Fruit fly (Drosophila melanogaster): ENCODE measurements around the gene CSN3.

Gene CSN3

DNA sequence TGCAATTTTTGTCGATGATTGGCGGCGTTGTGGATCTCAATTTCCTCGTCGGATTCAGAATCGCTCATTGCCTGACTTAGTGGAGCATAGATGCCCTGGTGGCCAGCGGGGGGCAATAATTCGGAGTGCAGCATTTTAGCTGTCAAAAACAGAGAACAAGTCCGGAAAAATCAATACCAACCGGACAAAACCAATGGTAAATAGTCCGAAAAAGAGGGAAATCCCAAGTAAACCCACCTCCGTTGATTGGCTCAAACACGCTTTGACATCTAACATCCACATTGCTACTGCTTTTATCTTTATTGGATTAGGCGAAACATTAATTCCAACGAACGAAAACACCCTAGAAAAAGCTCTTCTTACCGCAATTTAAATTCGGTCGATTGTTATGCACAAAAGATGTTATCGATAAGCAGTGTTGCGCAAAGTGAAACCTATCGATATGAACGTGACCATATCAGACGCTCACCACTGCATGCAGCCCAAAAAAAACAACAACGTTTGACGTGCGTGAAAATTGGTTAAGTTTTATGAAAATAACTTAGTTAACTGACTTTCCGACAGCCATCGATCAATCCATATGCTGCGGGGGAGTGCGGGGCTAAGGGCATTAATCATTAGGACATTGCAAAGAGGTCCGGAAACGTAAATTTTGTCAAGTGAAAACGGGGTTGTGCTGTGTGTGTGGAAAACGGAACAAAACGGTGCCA, 25.6 kb downstream of the CSN3 start, which contains the start of the genes CG3618 and Pka-R1:
CG3618 (minus strand) TSS at position 410 of the 710 bp plus-strand sequence.
Pka-R1 (plus strand) TSS at position 453 of the 710 bp plus-strand sequence.
- no peak for TF ChIP-seq noc (tag; optimal IDR thresholded peaks at IDR 0.05)

DNA sequence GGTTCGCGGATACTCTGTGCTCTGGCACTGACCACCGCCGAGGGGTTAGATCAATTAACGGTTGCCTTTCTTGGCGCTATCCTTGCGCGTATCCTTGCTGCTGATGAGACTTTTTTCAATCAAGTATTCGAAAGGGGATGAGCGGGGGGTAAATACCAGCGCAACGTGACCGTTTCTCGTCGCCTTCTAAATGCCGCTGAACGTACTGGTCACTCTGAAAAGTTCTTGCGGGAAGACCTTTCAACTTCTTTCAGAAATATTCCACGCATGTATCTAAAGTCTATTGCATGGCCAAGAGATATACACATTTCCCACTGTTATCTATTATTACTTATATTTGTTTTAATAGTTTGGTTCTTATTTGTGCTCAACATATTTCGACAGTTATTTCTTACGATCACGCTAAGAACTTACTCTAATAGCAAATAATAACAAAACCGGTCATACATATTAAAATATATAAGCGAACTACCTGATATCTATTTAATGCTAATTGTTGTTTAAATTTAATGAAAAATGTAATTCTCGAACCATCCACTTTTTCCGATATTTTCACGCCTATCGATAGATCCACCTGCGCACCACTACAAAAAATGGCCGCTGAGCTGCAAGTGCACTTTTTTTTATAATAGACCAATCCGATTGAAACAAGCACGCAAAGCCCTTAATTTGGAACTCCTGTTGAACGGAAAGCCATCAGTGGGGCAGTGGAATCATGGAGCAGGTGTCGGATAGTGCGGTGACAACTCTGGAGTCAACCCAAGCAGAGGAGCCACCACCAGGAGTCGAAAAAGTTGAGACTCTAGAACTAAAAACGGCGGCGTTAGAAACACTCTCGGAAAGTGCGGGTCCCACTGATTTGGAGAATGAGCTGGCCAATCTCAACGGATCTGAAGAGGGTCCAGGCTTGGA, 32.0 kb downstream of the CSN3 start, which contains the start of the genes CG3634 and HIPP1:
CG3634 (minus strand) TSS at position 185 of the 912 bp plus-strand sequence.
HIPP1 (plus strand) TSS at position 582 of the 912 bp plus-strand sequence.
- TF ChIP-seq noc (tag; optimal IDR thresholded peaks at IDR 0.05), result no peak

DNA sequence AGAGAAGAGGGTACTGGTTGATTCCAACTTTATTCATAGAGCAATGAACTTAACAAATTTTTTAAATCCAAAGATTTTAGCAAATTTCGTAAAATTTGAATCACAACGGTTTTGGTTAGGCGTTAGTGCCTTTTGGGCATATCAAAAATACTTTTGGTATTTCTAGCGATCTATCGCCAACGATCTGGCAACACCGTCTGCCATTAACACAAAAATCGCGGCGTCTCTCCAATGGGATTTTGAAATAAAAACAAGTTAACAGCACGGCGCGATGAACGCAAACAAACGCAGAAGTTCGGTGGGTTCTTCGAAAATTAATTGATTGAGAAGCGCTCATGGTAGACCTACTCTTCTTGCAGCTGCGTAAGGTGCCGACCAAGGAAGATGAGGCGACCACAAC, 41.2 kb downstream of the CSN3 start, which contains the start of gene Spc105R:
Spc105R (plus strand) TSS at position 203 of the 400 bp plus-strand sequence.
- TF ChIP-seq noc (tag; optimal IDR thresholded peaks at IDR 0.05), result no peak

DNA sequence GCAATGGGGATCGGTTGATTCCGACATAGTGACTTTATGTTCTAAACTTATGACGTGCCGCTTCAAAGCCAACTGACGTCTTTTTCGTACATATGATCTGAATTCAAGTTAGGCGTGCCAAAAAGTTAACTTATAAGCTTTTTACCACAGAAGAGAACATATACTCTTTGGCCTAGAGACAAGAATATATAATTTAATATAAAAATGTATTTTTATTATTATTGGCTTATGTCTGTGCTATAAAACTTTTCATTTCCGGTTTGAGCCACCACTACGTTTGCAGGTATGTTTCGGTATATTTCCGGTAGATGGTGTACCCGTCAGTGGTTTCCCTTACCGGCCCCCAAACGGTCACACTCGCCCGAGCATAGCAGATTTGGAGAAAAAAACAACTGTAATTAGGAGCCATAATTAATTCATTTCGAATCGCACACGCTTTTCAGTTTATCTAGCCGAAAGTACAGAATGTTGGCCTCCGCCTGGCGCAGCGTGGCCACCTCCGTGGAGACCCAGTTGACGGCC, 43.0 kb downstream of the CSN3 start, which contains the start of the genes CG3698 and tzn:
CG3698 (minus strand) TSS at position 51 of the 522 bp plus-strand sequence.
tzn (plus strand) TSS at position 321 of the 522 bp plus-strand sequence.
- no peak for TF ChIP-seq noc (tag; optimal IDR thresholded peaks at IDR 0.05)

DNA sequence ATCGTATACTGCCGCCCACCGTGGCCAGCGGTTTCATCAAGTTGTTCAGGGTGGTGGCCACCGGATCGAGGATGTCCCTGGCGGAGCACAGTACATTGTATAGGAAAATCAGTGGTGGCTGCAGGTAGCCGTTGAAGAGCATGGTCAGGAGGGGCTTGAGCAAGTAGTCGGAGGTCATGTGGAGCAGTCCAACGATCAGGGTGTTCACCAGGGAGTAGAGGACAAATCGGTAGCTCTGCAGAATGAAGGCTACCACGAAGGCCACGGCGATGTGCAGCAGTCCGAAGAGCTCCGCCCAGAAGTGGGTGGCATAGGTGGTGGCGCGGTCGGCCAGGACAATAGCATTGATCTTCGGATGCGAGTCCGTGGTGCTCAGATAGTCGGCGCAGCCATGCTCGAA, 44.0 kb downstream of the CSN3 start:
- TF ChIP-seq noc (tag; optimal IDR thresholded peaks at IDR 0.05), result no peak

DNA sequence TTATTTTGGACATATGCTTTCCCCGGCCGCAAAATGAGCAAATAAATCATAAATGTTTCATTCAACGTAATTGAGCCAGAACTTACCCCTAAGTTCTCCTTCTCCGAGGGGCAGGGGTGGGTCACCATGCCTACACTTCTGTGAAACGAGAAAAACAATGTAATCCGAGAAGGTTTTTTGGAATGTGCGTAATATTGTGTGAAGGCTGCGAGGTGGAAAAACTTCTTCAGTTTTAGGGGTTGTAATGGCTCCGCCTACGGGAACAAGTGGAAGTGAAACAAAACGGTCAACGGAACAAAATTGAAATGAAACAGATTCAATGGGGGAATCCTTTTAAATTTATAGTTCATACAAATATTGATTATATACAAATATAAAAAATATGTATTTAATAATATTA, 44.6 kb downstream of the CSN3 start:
- TF ChIP-seq noc (tag; optimal IDR thresholded peaks at IDR 0.05), result no peak

DNA sequence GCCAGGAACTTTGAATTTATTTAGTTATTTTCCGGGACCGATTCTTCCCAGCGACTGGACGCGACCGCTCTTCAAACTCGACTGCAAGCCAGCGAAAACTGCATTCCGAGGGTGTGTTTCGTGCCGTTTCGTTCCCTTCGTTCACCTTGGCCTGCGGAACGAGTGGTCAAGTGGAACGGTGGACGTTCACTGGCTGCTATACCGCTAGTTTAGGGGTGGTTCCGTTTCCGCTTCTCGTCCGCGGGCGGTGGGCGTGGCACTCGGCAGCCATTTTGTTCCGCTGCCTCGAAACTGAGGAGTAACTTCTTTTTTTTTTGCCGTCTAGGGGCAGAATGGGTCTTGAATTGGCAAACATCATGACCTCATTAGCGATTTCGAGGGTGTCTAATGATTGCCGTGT, 48.7 kb downstream of the CSN3 start, which contains the start of gene Six4:
Six4 (minus strand) TSS at position 85 of the 400 bp plus-strand sequence.
- TF ChIP-seq noc (tag; optimal IDR thresholded peaks at IDR 0.05), result no peak

DNA sequence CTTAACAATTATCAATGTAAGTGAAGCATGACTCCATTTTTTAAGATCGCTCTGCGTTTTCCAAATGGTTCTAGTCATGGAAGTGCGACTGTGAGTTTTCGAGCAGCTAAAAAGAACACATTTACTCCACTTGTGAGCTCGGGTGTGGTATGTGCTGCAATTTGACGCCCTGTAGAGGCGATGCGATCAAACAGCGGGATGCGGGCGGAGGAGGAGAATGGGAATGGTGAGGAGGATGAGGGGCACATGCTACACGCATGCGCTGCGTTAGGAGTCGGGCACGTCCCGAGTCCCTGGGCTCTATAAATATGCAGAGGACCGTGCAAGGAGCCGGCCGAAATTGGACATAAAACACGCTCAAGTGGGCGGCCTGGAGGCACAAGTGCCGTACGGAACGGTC, 52.1 kb downstream of the CSN3 start:
- TF ChIP-seq noc (tag; optimal IDR thresholded peaks at IDR 0.05), result no peak
